Worm (Caenorhabditis elegans) whole organism, late embryonic: Measurements from ENCODE around the gene pstk-1.

ENCODE experiments used
- Y22D7AL.16 ChIP-seq: sonication (generic microtip); optimal IDR thresholded peaks from 2 replicates; lab custom pipeline; 2016; ENCODE audit warnings: missing genetic modification characterization, missing compliant biosample characterization
- ceh-22 ChIP-seq: sonication (generic microtip); optimal IDR thresholded peaks from 2 replicates; lab custom pipeline; 2017; ENCODE audit warnings: missing biosample characterization, missing genetic modification characterization
- dve-1 ChIP-seq: sonication (generic microtip); optimal IDR thresholded peaks from 2 replicates; lab custom pipeline; 2017; ENCODE audit warnings: antibody characterized with exemption, mild to moderate bottlenecking, missing genetic modification characterization, missing compliant biosample characterization
- elt-2 ChIP-seq: sonication (generic microtip); optimal IDR thresholded peaks from 2 replicates; lab custom pipeline; 2016; ENCODE audit warnings: missing genetic modification reagents, missing genetic modification characterization, missing compliant biosample characterization
- ets-4 ChIP-seq: sonication (generic microtip); optimal IDR thresholded peaks from 2 replicates; lab custom pipeline; 2016; ENCODE audit warnings: missing genetic modification characterization, missing compliant biosample characterization
- fkh-10 ChIP-seq: fragments of 150-350 bp; optimal IDR thresholded peaks from 2 replicates; lab custom pipeline; 2014; ENCODE audit warnings: missing biosample characterization, missing genetic modification reagents, missing genetic modification characterization
- hlh-6 ChIP-seq: sonication (generic microtip); optimal IDR thresholded peaks from 2 replicates; lab custom pipeline; 2016; ENCODE audit warnings: missing genotype, missing genetic modification characterization, missing compliant biosample characterization
- madf-2 ChIP-seq: sonication (generic microtip); optimal IDR thresholded peaks from 2 replicates; lab custom pipeline; 2017; ENCODE audit warnings: missing genetic modification characterization, missing compliant biosample characterization
- pqm-1 ChIP-seq: sonication (generic microtip); optimal IDR thresholded peaks from 2 replicates; lab custom pipeline; 2016; ENCODE audit warnings: missing genetic modification characterization, missing compliant biosample characterization
- tbx-7 ChIP-seq: sonication (generic microtip); optimal IDR thresholded peaks from 2 replicates; lab custom pipeline; 2016; ENCODE audit warnings: missing genotype, missing genetic modification characterization, missing compliant biosample characterization
- ttx-3 ChIP-seq: sonication (generic microtip); optimal IDR thresholded peaks from 2 replicates; lab custom pipeline; 2016; ENCODE audit warnings: missing genetic modification reagents, missing genetic modification characterization, missing compliant biosample characterization
- unc-86 ChIP-seq: sonication (generic microtip); optimal IDR thresholded peaks from 2 replicates; lab custom pipeline; 2016; ENCODE audit warnings: missing genetic modification characterization, missing compliant biosample characterization
- zip-5 ChIP-seq: sonication (generic microtip); optimal IDR thresholded peaks from 2 replicates; lab custom pipeline; 2016; ENCODE audit warnings: missing genetic modification characterization, missing compliant biosample characterization

ce11 chrIII:12484432-12484831 lies 18.0 kb downstream of the pstk-1 start, which contains the start of gene arrd-16:
- TF ChIP-seq zip-5 (tag; lab: Kevin White, UChicago) (no peak), tbx-7 (tag; lab: Kevin White, UChicago) (no peak), ceh-22 (tag; lab: Kevin White, UChicago) (no peak), fkh-10 (GFP tag; lab: Kevin White, UChicago) (no peak), Y22D7AL.16 (no peak), madf-2 (tag; lab: Kevin White, UChicago) (no peak), pqm-1 (tag; lab: Kevin White, UChicago) (no peak), ets-4 (tag; lab: Kevin White, UChicago) (no peak), unc-86 (tag; lab: Kevin White, UChicago) (no peak), dve-1 (tag; lab: Kevin White, UChicago) (no peak), elt-2 (tag; lab: Kevin White, UChicago) (no peak), ttx-3 (no peak), hlh-6 (tag; lab: Kevin White, UChicago) (no peak)
